Worm (Caenorhabditis elegans) whole organism, young adult: ENCODE data around the gene Y43F8B.7.

Experiments used
- B0019.2 ChIP-seq: fragments of 200-800 bp; sonication (Bioruptor generic); conservative IDR thresholded peaks from 2 replicates; pipeline ENCODE4 v1.3.6; 2022; ENCODE audit warnings: missing genetic modification reagents, missing genetic modification characterization, missing compliant biosample characterization
- B0336.3 ChIP-seq: fragments of 200-800 bp; sonication (Bioruptor generic); IDR thresholded peaks from 2 replicates; pipeline ENCODE4 v1.3.6; 2022; ENCODE audit warnings: missing genetic modification characterization, missing compliant biosample characterization
- C06A6.2 ChIP-seq: fragments of 200-800 bp; sonication (Bioruptor generic); conservative IDR thresholded peaks from 2 replicates; pipeline ENCODE4 v1.3.6; 2022; ENCODE audit warnings: missing genetic modification characterization, missing compliant biosample characterization
- D2030.7 ChIP-seq: fragments of 200-800 bp; sonication (Bioruptor generic); IDR thresholded peaks from 2 replicates; pipeline ENCODE4 v1.3.6; 2022; ENCODE audit warnings: missing genetic modification reagents, missing genetic modification characterization, missing compliant biosample characterization
- F22D6.2 ChIP-seq: sonication (generic microtip); optimal IDR thresholded peaks from 2 replicates; lab custom pipeline; 2016; ENCODE audit warnings: mild to moderate bottlenecking, missing genetic modification characterization, missing compliant biosample characterization
- F49E8.2 ChIP-seq: sonication (generic microtip); optimal IDR thresholded peaks from 3 replicates; lab custom pipeline; 2017; ENCODE audit warnings: missing genetic modification characterization, mild to moderate bottlenecking, missing compliant biosample characterization, antibody characterized with exemption, moderate library complexity; ENCODE audit not compliant: insufficient read depth
- F52B5.7 ChIP-seq: sonication (generic microtip); optimal IDR thresholded peaks from 2 replicates; lab custom pipeline; 2016; ENCODE audit warnings: mild to moderate bottlenecking, missing genetic modification characterization, missing compliant biosample characterization
- F55B11.4 ChIP-seq: sonication (generic microtip); optimal IDR thresholded peaks from 2 replicates; lab custom pipeline; 2016; ENCODE audit warnings: missing compliant biosample characterization, missing genetic modification characterization, borderline replicate concordance; ENCODE audit not compliant: insufficient read depth
- F57A8.1 ChIP-seq: fragments of 200-800 bp; sonication (Bioruptor generic); optimal IDR thresholded peaks from 2 replicates; lab custom pipeline; 2018; ENCODE audit warnings: mild to moderate bottlenecking, missing genetic modification characterization, moderate library complexity, missing compliant biosample characterization
- K11D2.4 ChIP-seq: fragments of 200-800 bp; sonication (Bioruptor generic); IDR thresholded peaks from 2 replicates; pipeline ENCODE4 v1.3.6; 2022; ENCODE audit warnings: missing genetic modification reagents, missing genetic modification characterization, missing compliant biosample characterization
- T07F8.4 ChIP-seq: sonication (generic microtip); optimal IDR thresholded peaks from 2 replicates; lab custom pipeline; 2016; ENCODE audit warnings: mild to moderate bottlenecking, missing genetic modification characterization, moderate library complexity, missing compliant biosample characterization
- T26A5.8 ChIP-seq: sonication (generic microtip); optimal IDR thresholded peaks from 2 replicates; lab custom pipeline; 2016; ENCODE audit warnings: missing genetic modification characterization, missing compliant biosample characterization
- akir-1 ChIP-seq: fragments of 200-800 bp; sonication (Bioruptor generic); optimal IDR thresholded peaks from 2 replicates; lab custom pipeline; 2018; ENCODE audit warnings: mild to moderate bottlenecking, missing genetic modification characterization, moderate library complexity, missing compliant biosample characterization
- aptf-2 ChIP-seq: fragments of 200-800 bp; sonication (Bioruptor generic); conservative IDR thresholded peaks from 2 replicates; pipeline ENCODE4 v1.3.6; 2022; ENCODE audit warnings: missing genetic modification reagents, missing genetic modification characterization, missing compliant biosample characterization
- atf-7 ChIP-seq: sonication (generic microtip); optimal IDR thresholded peaks from 2 replicates; lab custom pipeline; 2017; ENCODE audit warnings: mild to moderate bottlenecking, missing genetic modification characterization, missing compliant biosample characterization
- athp-1 ChIP-seq: sonication (generic microtip); optimal IDR thresholded peaks from 2 replicates; lab custom pipeline; 2017; ENCODE audit warnings: mild to moderate bottlenecking, missing genetic modification characterization, missing compliant biosample characterization
- bed-1 ChIP-seq: fragments of 200-800 bp; sonication (Bioruptor generic); IDR thresholded peaks from 2 replicates; pipeline ENCODE4 v1.3.6; 2022; ENCODE audit warnings: missing genetic modification reagents, missing genetic modification characterization, missing compliant biosample characterization
- cebp-1 ChIP-seq, 2 experiments: fragments of 200-800 bp in 1 of 2; sonication (Bioruptor generic) in 1 of 2; sonication (generic microtip) in 1 of 2; IDR thresholded peaks in 1 of 2; optimal IDR thresholded peaks in 1 of 2; 2 replicates each; pipeline versions ENCODE4 v1.3.6 to Lab custom; 2017 to 2022; ENCODE audit warnings: missing compliant biosample characterization in 2 of 2, missing genetic modification characterization in 2 of 2, mild to moderate bottlenecking in 1 of 2, missing genetic modification reagents in 1 of 2, moderate library complexity in 1 of 2
- ceh-58 ChIP-seq: fragments of 200-800 bp; sonication (Bioruptor generic); IDR thresholded peaks from 2 replicates; pipeline ENCODE4 v1.3.6; 2022; ENCODE audit warnings: missing genetic modification characterization, missing compliant biosample characterization
- ceh-79 ChIP-seq: sonication (generic microtip); optimal IDR thresholded peaks from 2 replicates; lab custom pipeline; 2017; ENCODE audit warnings: mild to moderate bottlenecking, missing genetic modification characterization, missing compliant biosample characterization
- chd-7 ChIP-seq: sonication (generic microtip); optimal IDR thresholded peaks from 2 replicates; lab custom pipeline; 2016; ENCODE audit warnings: mild to moderate bottlenecking, missing genetic modification characterization, moderate library complexity, missing compliant biosample characterization
- dox-1 ChIP-seq: fragments of 200-800 bp; sonication (Bioruptor generic); IDR thresholded peaks from 2 replicates; pipeline ENCODE4 v1.3.6; 2022; ENCODE audit warnings: missing genetic modification reagents, missing genetic modification characterization, missing compliant biosample characterization
- dpl-1 ChIP-seq: fragments of 150-350 bp; optimal IDR thresholded peaks from 2 replicates; lab custom pipeline; 2014; ENCODE audit warnings: missing biosample characterization, missing genetic modification reagents, missing genetic modification characterization
- egrh-3 ChIP-seq: fragments of 200-800 bp; sonication (Bioruptor generic); IDR thresholded peaks from 2 replicates; pipeline ENCODE4 v1.3.6; 2022; ENCODE audit warnings: missing genetic modification reagents, missing genetic modification characterization, missing compliant biosample characterization
- fkh-3 ChIP-seq: sonication (generic microtip); optimal IDR thresholded peaks from 2 replicates; lab custom pipeline; 2016; ENCODE audit warnings: mild to moderate bottlenecking, missing genetic modification characterization, missing compliant biosample characterization
- gei-17 ChIP-seq: fragments of 200-800 bp; sonication (Bioruptor generic); optimal IDR thresholded peaks from 2 replicates; lab custom pipeline; 2018; ENCODE audit warnings: mild to moderate bottlenecking, missing genetic modification characterization, missing compliant biosample characterization
- him-1 ChIP-seq: sonication (generic microtip); optimal IDR thresholded peaks from 2 replicates; lab custom pipeline; 2016; ENCODE audit warnings: missing genotype, missing genetic modification reagents, missing genetic modification characterization, missing compliant biosample characterization
- hlh-12 ChIP-seq: sonication (generic microtip); optimal IDR thresholded peaks from 2 replicates; lab custom pipeline; 2016; ENCODE audit warnings: missing genetic modification characterization, missing compliant biosample characterization
- hmg-1.2 ChIP-seq: fragments of 200-800 bp; sonication (Bioruptor generic); IDR thresholded peaks from 2 replicates; pipeline ENCODE4 v1.3.6; 2022; ENCODE audit warnings: missing genetic modification reagents, missing genetic modification characterization, missing compliant biosample characterization
- lir-1 ChIP-seq: fragments of 200-800 bp; sonication (Bioruptor generic); conservative IDR thresholded peaks from 2 replicates; pipeline ENCODE4 v1.3.6; 2022; ENCODE audit warnings: missing genetic modification reagents, missing genetic modification characterization, missing compliant biosample characterization
- lsy-27 ChIP-seq: sonication (generic microtip); optimal IDR thresholded peaks from 2 replicates; lab custom pipeline; 2017; ENCODE audit warnings: missing genetic modification characterization, mild to moderate bottlenecking, missing compliant biosample characterization, antibody characterized with exemption, missing genotype, borderline replicate concordance; ENCODE audit not compliant: insufficient read depth
- madf-6 ChIP-seq: fragments of 200-800 bp; sonication (Bioruptor generic); IDR thresholded peaks from 2 replicates; pipeline ENCODE4 v1.3.6; 2022; ENCODE audit warnings: missing genetic modification reagents, missing genetic modification characterization, missing compliant biosample characterization
- mel-28 ChIP-seq: sonication (generic microtip); optimal IDR thresholded peaks from 2 replicates; lab custom pipeline; 2016; ENCODE audit warnings: borderline replicate concordance, mild to moderate bottlenecking, missing genetic modification characterization, missing compliant biosample characterization
- nfya-1 ChIP-seq: sonication (generic microtip); optimal IDR thresholded peaks from 2 replicates; lab custom pipeline; 2017; ENCODE audit warnings: antibody characterized with exemption, missing compliant biosample characterization, missing genetic modification characterization, borderline replicate concordance; ENCODE audit not compliant: insufficient read depth
- nhr-120 ChIP-seq: fragments of 200-800 bp; sonication (Bioruptor generic); IDR thresholded peaks from 2 replicates; pipeline ENCODE4 v1.3.6; 2022; ENCODE audit warnings: missing genetic modification characterization, missing compliant biosample characterization
- nhr-179 ChIP-seq: sonication (generic microtip); optimal IDR thresholded peaks from 2 replicates; lab custom pipeline; 2016; ENCODE audit warnings: mild to moderate bottlenecking, missing genetic modification characterization, missing compliant biosample characterization
- rcor-1 ChIP-seq: fragments of 200-800 bp; sonication (Bioruptor generic); IDR thresholded peaks from 2 replicates; pipeline ENCODE4 v1.3.6; 2022; ENCODE audit warnings: missing genetic modification reagents, missing genetic modification characterization, missing compliant biosample characterization
- repo-1 ChIP-seq: sonication (generic microtip); optimal IDR thresholded peaks from 2 replicates; lab custom pipeline; 2017; ENCODE audit warnings: mild to moderate bottlenecking, missing genetic modification characterization, missing compliant biosample characterization
- rpc-1 ChIP-seq, 2 experiments: fragments of 150-350 bp in 1 of 2; sonication (generic microtip) in 1 of 2; optimal IDR thresholded peaks; 2 replicates each; lab custom pipeline; 2014 to 2018; ENCODE audit warnings: missing biosample characterization in 1 of 2, missing genetic modification characterization in 1 of 2, missing genetic modification reagents in 1 of 2, missing genotype in 1 of 2
- snpc-1.1 ChIP-seq: sonication (generic microtip); optimal IDR thresholded peaks from 2 replicates; lab custom pipeline; 2017; ENCODE audit warnings: missing genetic modification characterization, mild to moderate bottlenecking, missing compliant biosample characterization, antibody characterized with exemption, moderate library complexity, missing genotype, missing genetic modification reagents; ENCODE audit not compliant: insufficient read depth
- snpc-3.4 ChIP-seq: sonication (generic microtip); optimal IDR thresholded peaks from 2 replicates; lab custom pipeline; 2017; ENCODE audit warnings: missing genetic modification characterization, mild to moderate bottlenecking, missing compliant biosample characterization, antibody characterized with exemption, moderate library complexity, missing genotype, missing genetic modification reagents
- tbx-9 ChIP-seq: sonication (generic microtip); optimal IDR thresholded peaks from 2 replicates; lab custom pipeline; 2016; ENCODE audit warnings: borderline replicate concordance, missing genetic modification characterization, inconsistent platforms, missing compliant biosample characterization
- tlf-1 ChIP-seq: fragments of 200-800 bp; sonication (Bioruptor generic); optimal IDR thresholded peaks from 2 replicates; lab custom pipeline; 2018; ENCODE audit warnings: mild to moderate bottlenecking, missing genetic modification characterization, missing compliant biosample characterization
- unc-62 ChIP-seq: fragments of 150-350 bp; optimal IDR thresholded peaks from 2 replicates; lab custom pipeline; 2014; ENCODE audit warnings: missing biosample characterization, missing genetic modification reagents, missing genetic modification characterization
- xnd-1 ChIP-seq: sonication (generic microtip); optimal IDR thresholded peaks from 2 replicates; lab custom pipeline; 2016; ENCODE audit warnings: missing genotype, missing genetic modification reagents, missing genetic modification characterization, missing compliant biosample characterization
- zfh-2 ChIP-seq: fragments of 200-800 bp; sonication (Bioruptor generic); conservative IDR thresholded peaks from 2 replicates; pipeline ENCODE4 v1.3.6; 2022; ENCODE audit warnings: missing genetic modification reagents, missing genetic modification characterization, missing compliant biosample characterization
- zim-3 ChIP-seq: sonication (generic microtip); optimal IDR thresholded peaks from 2 replicates; lab custom pipeline; 2017; ENCODE audit warnings: mild to moderate bottlenecking, missing genetic modification characterization, moderate library complexity, missing compliant biosample characterization
- ztf-3 ChIP-seq: fragments of 200-800 bp; sonication (Bioruptor generic); optimal IDR thresholded peaks from 2 replicates; lab custom pipeline; 2018; ENCODE audit warnings: mild to moderate bottlenecking, missing genetic modification characterization, missing compliant biosample characterization

The Y43F8B.7 gene

ce11 chrV:19520130-19520529 is 29.6 kb downstream of the Y43F8B.7 start (continued):
- TF ChIP-seq F49E8.2 (tag; lab: Kevin White, UChicago) (no peak), nhr-120 (no peak), lir-1 (GFP tag; lab: Robert Waterston, UW) (no peak), ceh-79 (tag; lab: Kevin White, UChicago) (no peak), F22D6.2 (tag; lab: Kevin White, UChicago) (no peak), snpc-3.4 (tag; lab: Kevin White, UChicago) (no peak), mel-28 (tag; lab: Kevin White, UChicago) (no peak), B0019.2 (GFP tag; lab: Robert Waterston, UW) (no peak), madf-6 (peak; percentile 56; the same call in 1 of the 2 replicates), D2030.7 (GFP tag; lab: Robert Waterston, UW) (no peak), dox-1 (GFP tag; lab: Robert Waterston, UW) (peak; percentile 40), F55B11.4 (tag; lab: Kevin White, UChicago) (no peak), F57A8.1 (GFP tag; lab: Kevin White, UChicago) (no peak), ztf-3 (GFP tag; lab: Kevin White, UChicago) (no peak), zim-3 (peak; percentile 76), T26A5.8 (tag; lab: Kevin White, UChicago) (no peak), T07F8.4 (tag; lab: Kevin White, UChicago) (no peak), snpc-1.1 (tag; lab: Kevin White, UChicago) (no peak), cebp-1 (GFP tag; IDR thresholded peaks at IDR 0.05; lab: Robert Waterston, UW) (no peak), cebp-1 (tag; optimal IDR thresholded peaks at IDR 0.05; lab: Kevin White, UChicago) (no peak), bed-1 (GFP tag; lab: Robert Waterston, UW) (0 out of 2 replicates have a peak, but pooled peaks have one; percentile 55), egrh-3 (GFP tag; lab: Robert Waterston, UW) (no peak), C06A6.2 (GFP tag; lab: Robert Waterston, UW) (no peak; the same call in 1 of the 2 replicates), B0336.3 (no peak; the same call in 1 of the 2 replicates), nhr-179 (tag; lab: Kevin White, UChicago) (no peak), xnd-1 (no peak), atf-7 (tag; lab: Kevin White, UChicago) (no peak), unc-62 (GFP tag; lab: Kevin White, UChicago) (no peak), rcor-1 (no peak), chd-7 (tag; lab: Kevin White, UChicago) (peak; percentile 65), him-1 (tag; lab: Kevin White, UChicago) (no peak), nfya-1 (tag; lab: Kevin White, UChicago) (no peak), dpl-1 (GFP tag; lab: Kevin White, UChicago) (no peak), tlf-1 (GFP tag; lab: Kevin White, UChicago) (no peak), zfh-2 (no peak), ceh-58 (GFP tag; lab: Robert Waterston, UW) (no peak), akir-1 (GFP tag; lab: Kevin White, UChicago) (no peak), gei-17 (GFP tag; lab: Kevin White, UChicago) (no peak), fkh-3 (tag; lab: Kevin White, UChicago) (no peak), hmg-1.2 (GFP tag; lab: Robert Waterston, UW) (no peak), lsy-27 (tag; lab: Kevin White, UChicago) (no peak), K11D2.4 (GFP tag; lab: Robert Waterston, UW) (no peak), hlh-12 (tag; lab: Kevin White, UChicago) (no peak), repo-1 (tag; lab: Kevin White, UChicago) (peak; percentile 5), athp-1 (no peak), F52B5.7 (tag; lab: Kevin White, UChicago) (no peak), tbx-9 (tag; lab: Kevin White, UChicago) (no peak), aptf-2 (no peak), rpc-1 (optimal IDR thresholded peaks at IDR 0.05; lab: Kevin White, UChicago) (no peak), rpc-1 (tag; optimal IDR thresholded peaks at IDR 0.05; lab: Kevin White, UChicago) (no peak)
